Fruit fly (Drosophila melanogaster): ENCODE data around the gene Top3beta.

The Top3beta gene

DNA sequence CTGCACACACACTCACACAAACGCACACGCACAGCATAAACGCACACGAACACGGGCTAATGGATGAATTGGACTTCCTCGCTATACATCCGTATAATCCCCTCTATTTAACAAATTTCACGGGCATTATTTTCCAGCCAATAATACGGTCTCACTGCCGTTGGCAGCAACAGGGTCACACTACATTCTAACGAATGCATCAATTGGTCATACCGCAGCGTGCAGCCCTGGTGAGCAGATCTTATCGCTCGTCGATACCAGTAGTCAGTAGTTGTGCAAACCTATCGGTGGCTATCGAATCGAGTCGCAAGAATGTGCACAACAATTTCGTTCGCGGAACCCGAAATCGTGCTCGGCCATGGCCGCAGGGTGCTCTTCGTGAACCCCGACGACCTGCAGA, at the start of gene Top3beta, which contains the start of gene wuho:
TSS of gene Top3beta (minus strand) at position 149 of the 400 bp plus-strand sequence.
TSS of gene wuho (plus strand) at position 259 of the 400 bp plus-strand sequence.
- no peak for TF ChIP-seq Myc (optimal IDR thresholded peaks at IDR 0.05)
- TF ChIP-seq Sin3A (optimal IDR thresholded peaks at IDR 0.05): no peak
- no peak for TF ChIP-seq psq (optimal IDR thresholded peaks at IDR 0.05)
- no peak for TF ChIP-seq insv (optimal IDR thresholded peaks at IDR 0.05)
- no peak for TF ChIP-seq h (optimal IDR thresholded peaks at IDR 0.05)
- TF ChIP-seq ttk (optimal IDR thresholded peaks at IDR 0.05): no peak

DNA sequence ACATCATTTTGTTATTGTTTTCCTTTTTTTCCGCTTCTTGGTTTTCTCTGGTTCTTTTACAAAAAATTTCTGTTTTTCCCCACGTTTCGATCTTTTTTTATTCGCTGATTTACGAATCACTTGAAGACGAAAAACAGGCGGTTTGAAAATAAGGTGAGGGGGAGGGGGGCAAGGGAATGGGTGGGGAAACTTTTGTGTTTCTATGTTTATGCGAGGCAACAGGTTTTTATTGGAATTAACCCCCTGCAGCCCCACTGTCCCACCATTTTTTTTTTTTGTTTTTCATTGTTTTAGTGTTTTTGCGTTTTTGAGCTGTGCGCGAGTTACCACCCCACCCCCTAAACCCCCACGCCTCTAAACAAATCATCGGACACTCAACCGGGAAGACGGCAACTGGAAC, 47.2 kb upstream of the Top3beta start:
- TF ChIP-seq insv (optimal IDR thresholded peaks at IDR 0.05): no peak
- TF ChIP-seq Myc (optimal IDR thresholded peaks at IDR 0.05): no peak
- no peak for TF ChIP-seq h (optimal IDR thresholded peaks at IDR 0.05)
- no peak for TF ChIP-seq Sin3A (optimal IDR thresholded peaks at IDR 0.05)
- no peak for TF ChIP-seq ttk (optimal IDR thresholded peaks at IDR 0.05)
- no peak for TF ChIP-seq psq (optimal IDR thresholded peaks at IDR 0.05)

DNA sequence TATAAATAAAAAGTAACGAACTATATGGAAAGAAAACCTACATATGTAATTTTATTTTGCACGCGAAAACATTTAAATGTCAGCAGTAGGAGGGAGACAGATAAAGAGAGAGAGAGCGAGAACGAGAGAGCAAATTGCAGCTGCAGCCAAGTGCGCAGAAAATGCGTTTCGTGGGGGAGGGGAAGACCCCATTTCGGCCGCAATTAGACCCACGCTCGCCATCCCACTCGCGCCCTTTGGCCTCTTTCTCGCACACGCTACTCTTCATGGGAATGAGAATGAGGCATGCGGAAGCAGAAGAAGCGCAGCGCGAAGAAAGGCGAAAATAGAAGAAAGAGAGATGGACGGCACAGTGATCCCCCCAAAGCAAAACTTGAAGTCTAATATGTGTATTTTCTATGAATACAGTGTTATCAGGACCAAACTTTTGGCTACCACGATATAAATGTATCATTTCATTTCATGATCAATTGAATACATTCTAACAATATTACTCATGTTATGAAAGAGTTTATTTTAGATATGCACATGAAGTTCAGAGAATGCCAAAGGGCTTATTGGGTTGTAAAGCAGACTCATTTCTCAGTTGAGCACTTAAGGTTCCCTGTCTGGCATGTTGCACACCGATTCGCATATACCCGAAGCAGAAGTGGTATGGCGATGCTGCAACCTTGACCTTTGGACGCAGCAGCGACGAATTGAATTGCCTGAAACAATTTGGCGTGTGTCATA, 45.4 kb upstream of the Top3beta start:
- TF ChIP-seq h (optimal IDR thresholded peaks at IDR 0.05): no peak
- TF ChIP-seq psq (optimal IDR thresholded peaks at IDR 0.05): no peak
- no peak for TF ChIP-seq ttk (optimal IDR thresholded peaks at IDR 0.05)
- no peak for TF ChIP-seq Myc (optimal IDR thresholded peaks at IDR 0.05)
- TF ChIP-seq Sin3A (optimal IDR thresholded peaks at IDR 0.05): no peak
- TF ChIP-seq insv (optimal IDR thresholded peaks at IDR 0.05): no peak

DNA sequence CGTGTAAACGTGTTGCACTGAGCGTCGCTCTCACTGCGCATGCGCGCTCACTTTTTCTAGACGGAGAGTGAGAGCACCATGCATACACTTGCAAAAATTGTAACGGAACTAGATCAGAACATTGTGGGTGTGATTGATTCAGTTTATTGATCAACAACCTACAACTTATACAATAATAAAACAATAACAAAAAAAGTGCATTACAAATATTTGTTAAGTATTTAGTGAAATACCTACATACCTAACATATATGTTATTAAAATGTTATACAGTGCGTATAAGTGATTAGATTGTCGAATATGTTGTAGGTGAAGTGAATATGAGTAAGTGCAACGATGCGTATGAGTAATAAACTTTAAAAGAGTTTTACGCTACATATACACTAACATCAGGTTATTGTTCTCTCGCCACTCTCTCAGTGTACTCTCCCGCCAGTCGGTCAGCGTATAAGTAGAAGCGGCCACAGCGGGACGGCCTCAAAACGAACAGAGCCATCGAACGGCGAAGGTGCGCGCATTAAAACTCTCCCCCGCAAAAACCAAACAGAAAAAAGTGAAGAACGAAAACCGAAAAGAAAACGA, 42.7 kb upstream of the Top3beta start, which contains the start of gene CG42240:
TSS of gene CG42240 (plus strand) at position 474 of the 581 bp plus-strand sequence.
- TF ChIP-seq h (optimal IDR thresholded peaks at IDR 0.05) (no peak), Sin3A (optimal IDR thresholded peaks at IDR 0.05) (no peak), Myc (optimal IDR thresholded peaks at IDR 0.05) (no peak), psq (optimal IDR thresholded peaks at IDR 0.05) (no peak), insv (optimal IDR thresholded peaks at IDR 0.05) (no peak), ttk (optimal IDR thresholded peaks at IDR 0.05) (no peak)

DNA sequence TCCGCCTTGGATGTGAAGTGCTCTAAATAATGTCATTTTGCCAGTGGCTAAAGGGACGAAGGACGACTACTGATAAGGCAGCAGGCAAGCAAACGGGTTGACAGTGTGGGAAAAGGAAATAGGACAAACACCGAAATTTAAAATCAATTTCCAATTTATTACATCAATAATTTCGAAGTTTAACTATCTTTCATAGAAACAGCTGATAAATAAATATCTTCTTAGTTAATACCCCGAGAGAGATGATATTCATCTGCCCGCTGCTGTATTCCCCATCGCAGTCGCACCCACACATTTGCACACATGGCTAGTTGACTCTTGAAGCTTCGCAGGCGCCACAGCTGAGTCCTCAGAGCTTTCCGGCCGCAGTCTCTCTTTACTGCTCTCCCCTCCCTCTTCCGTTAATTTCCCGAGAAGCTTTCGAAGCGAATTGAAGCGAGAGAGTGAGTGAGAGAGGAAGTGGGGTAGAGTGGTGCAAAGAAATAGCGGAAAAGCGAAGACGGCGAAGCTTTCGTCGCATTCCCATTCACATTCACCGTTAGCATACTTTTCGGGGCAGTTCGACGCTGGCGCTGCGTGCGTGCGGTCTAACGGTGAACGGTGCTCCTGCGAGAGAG, 29.2 kb upstream of the Top3beta start:
- TF ChIP-seq Myc (optimal IDR thresholded peaks at IDR 0.05) (no peak), insv (optimal IDR thresholded peaks at IDR 0.05) (no peak), Sin3A (optimal IDR thresholded peaks at IDR 0.05) (no peak), psq (optimal IDR thresholded peaks at IDR 0.05) (no peak), ttk (optimal IDR thresholded peaks at IDR 0.05) (no peak), h (optimal IDR thresholded peaks at IDR 0.05) (no peak)

DNA sequence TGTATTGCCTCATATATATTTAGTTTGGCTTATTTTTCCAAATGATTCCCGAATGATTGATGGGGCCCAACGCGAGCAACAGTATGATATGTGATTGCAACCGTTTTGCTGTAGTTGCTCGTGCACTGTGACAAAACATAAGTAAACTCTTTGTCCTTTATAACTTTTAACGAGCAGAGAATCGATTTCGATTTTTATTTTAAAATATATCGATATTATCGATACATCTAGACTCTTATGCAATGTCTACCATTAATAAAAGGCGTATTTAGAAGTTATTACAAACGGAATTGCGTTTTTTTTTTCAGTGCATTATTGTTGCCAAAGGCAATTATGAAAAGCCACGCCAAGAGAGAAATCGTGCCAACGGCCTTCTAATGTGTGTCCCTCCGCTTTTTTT, 27.8 kb upstream of the Top3beta start:
- TF ChIP-seq ttk (optimal IDR thresholded peaks at IDR 0.05) (no peak), psq (optimal IDR thresholded peaks at IDR 0.05) (no peak), Myc (optimal IDR thresholded peaks at IDR 0.05) (no peak), Sin3A (optimal IDR thresholded peaks at IDR 0.05) (no peak)

DNA sequence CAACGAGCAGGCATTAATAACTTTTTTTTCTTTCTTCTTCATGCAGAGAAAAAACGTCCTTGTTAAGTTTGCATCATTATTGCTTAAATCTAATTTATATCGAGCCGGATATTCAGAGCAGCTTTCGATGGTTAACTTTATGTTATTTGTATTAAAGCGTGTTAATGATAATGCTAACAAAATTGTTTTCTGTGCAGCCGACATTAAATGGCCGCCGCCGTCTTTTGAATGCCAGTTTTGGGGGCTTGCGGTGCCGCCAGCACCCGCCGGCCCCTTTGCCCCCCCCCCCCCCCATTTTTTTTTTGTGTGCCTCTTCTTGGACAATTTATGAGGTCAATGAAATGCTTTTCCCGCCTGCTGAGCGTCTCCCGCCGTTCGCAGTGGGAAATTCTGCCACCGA, 23.7 kb upstream of the Top3beta start:
- TF ChIP-seq insv (optimal IDR thresholded peaks at IDR 0.05): no peak
- no peak for TF ChIP-seq ttk (optimal IDR thresholded peaks at IDR 0.05)
- TF ChIP-seq psq (optimal IDR thresholded peaks at IDR 0.05): no peak
- no peak for TF ChIP-seq Sin3A (optimal IDR thresholded peaks at IDR 0.05)
- TF ChIP-seq Myc (optimal IDR thresholded peaks at IDR 0.05): no peak
- no peak for TF ChIP-seq h (optimal IDR thresholded peaks at IDR 0.05)

DNA sequence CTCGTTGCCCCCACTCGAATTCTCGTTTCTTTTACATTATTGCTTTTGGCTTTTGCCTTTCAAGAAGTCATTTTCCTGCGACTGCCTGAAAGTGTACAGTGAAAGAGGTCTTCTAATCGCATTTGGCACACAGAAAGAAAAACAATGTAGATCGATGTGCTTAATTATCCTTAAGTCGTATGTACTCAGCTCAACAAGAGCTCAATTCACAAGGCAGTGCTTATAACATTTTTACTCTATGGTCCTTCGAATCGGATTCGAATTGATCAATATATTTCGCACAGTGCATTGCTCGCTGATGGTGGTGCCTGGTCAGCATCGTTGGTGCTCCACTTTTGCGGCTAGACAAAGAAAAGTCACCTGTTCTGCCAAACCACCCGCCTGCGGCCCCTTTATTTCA, 22.6 kb upstream of the Top3beta start:
- TF ChIP-seq Myc (optimal IDR thresholded peaks at IDR 0.05): no peak
- no peak for TF ChIP-seq psq (optimal IDR thresholded peaks at IDR 0.05)
- TF ChIP-seq Sin3A (optimal IDR thresholded peaks at IDR 0.05): no peak
- TF ChIP-seq ttk (optimal IDR thresholded peaks at IDR 0.05): no peak
- no peak for TF ChIP-seq insv (optimal IDR thresholded peaks at IDR 0.05)
- no peak for TF ChIP-seq h (optimal IDR thresholded peaks at IDR 0.05)

DNA sequence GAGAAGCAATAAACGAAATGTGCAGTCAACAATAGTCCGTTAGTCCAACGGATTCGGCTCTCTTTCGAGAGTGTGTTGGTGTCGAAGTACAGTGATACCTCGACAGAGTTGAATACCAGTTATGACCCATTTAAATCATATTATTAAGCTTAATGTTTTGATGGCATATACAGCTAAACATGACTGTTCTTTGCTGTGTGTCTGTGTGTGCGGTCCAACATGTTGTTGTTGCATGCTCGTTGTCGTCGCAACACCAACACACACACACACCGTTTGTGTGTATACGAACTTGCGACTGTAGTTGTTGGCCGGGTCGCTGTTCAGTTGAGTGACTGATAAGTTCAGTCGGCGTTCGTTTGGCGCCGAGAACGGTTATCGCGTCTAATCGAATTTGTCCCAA, 21.1 kb upstream of the Top3beta start, which contains the start of gene CG15894:
TSS of gene CG15894 (plus strand) at position 361 of the 400 bp plus-strand sequence.
- no peak for TF ChIP-seq h (optimal IDR thresholded peaks at IDR 0.05)
- no peak for TF ChIP-seq insv (optimal IDR thresholded peaks at IDR 0.05)
- TF ChIP-seq Myc (optimal IDR thresholded peaks at IDR 0.05): no peak
- no peak for TF ChIP-seq ttk (optimal IDR thresholded peaks at IDR 0.05)
- no peak for TF ChIP-seq psq (optimal IDR thresholded peaks at IDR 0.05)
- no peak for TF ChIP-seq Sin3A (optimal IDR thresholded peaks at IDR 0.05)

DNA sequence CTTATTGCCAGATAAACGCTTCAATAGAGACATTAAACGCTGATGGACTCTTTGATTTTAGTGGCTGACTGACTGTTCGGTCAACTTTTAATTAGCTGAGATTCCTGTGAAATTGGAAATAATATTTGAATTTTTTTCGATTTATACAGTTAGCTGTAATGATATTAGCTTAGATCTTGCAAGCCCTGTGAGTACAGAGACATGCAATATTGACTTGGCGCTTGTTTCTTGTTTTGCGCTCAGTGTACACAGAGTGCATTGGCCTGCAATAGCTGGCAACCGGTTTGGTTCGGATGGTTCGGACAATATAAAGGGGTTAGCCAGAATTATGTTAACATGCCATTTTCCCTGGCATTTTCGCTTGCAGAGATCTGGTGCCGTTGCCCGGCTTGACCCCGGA, 17.5 kb upstream of the Top3beta start:
- TF ChIP-seq Sin3A (optimal IDR thresholded peaks at IDR 0.05) (no peak), ttk (optimal IDR thresholded peaks at IDR 0.05) (no peak), psq (optimal IDR thresholded peaks at IDR 0.05) (no peak), h (optimal IDR thresholded peaks at IDR 0.05) (no peak), Myc (optimal IDR thresholded peaks at IDR 0.05) (no peak), insv (optimal IDR thresholded peaks at IDR 0.05) (no peak)

DNA sequence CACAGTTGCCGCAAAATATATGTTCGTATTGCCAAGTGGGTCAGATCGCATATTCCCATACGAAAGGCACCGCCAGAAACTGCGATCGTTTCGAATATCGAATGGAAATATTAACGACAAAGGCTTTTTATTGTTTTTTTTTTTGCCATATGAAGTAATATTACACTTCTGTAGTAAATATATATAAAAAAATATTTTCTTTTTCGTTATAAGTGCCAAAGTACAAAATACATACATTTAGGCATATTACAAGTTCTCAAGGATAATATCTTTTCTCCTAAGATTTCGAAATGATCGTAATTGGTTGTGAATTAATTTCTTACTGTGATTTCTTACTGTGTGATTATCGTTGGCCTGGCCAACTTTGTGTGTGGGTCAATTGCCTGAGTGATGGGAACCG, 16.4 kb upstream of the Top3beta start:
- TF ChIP-seq ttk (optimal IDR thresholded peaks at IDR 0.05) (no peak), insv (optimal IDR thresholded peaks at IDR 0.05) (no peak), psq (optimal IDR thresholded peaks at IDR 0.05) (no peak), Sin3A (optimal IDR thresholded peaks at IDR 0.05) (no peak), h (optimal IDR thresholded peaks at IDR 0.05) (no peak), Myc (optimal IDR thresholded peaks at IDR 0.05) (no peak)

DNA sequence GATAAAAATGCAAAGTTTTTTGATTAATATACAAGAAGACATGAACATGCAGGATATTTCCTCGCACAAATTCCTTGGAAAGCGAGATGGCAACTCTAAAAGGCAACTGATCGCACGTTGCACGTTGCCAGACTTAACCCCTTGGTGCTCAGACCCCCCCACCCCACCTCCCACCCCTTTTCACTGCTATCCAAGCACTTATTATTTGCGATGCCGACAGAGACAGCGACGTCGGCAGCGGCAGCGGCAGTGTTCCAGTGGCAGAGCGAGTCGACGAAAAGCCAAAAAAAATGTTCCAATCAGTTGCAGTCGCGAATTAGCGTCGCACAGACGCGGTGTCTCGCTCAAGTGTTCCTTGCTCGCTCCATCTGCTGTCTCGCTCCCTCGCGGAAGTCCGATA, 15.9 kb upstream of the Top3beta start, which contains the start of gene CG3823:
TSS of gene CG3823 (plus strand) at position 301 of the 400 bp plus-strand sequence.
- TF ChIP-seq h (optimal IDR thresholded peaks at IDR 0.05) (no peak), ttk (optimal IDR thresholded peaks at IDR 0.05) (no peak), Myc (optimal IDR thresholded peaks at IDR 0.05) (no peak), Sin3A (optimal IDR thresholded peaks at IDR 0.05) (no peak), insv (optimal IDR thresholded peaks at IDR 0.05) (no peak), psq (optimal IDR thresholded peaks at IDR 0.05) (no peak)

All from Kc167 (cell line).